Fruit fly (Drosophila melanogaster) S2 (cell line): ENCODE data around the gene shams.

Experiments used
- CG8478 ChIP-seq: fragments of >200 bp; optimal IDR thresholded peaks from 2 replicates; lab custom pipeline; 2018
- CTCF ChIP-seq, 2 experiments: fragments of >200 bp; optimal IDR thresholded peaks; 2 replicates each; lab custom pipeline; 2018

shams gene

dm6 chr3R:25039028-25039476 is 35.4 kb downstream of the shams start, which contains the start of the genes Ythdf and bai:
Gene Ythdf (minus strand): TSS chr3R:25039249.
Gene bai (plus strand): TSS chr3R:25039374.
- TF ChIP-seq CTCF (optimal IDR thresholded peaks at IDR 0.05; lab: Kevin White, UChicago) (no peak), CG8478 (lab: Kevin White, UChicago) (no peak)

- TF ChIP-seq CTCF (optimal IDR thresholded peaks at IDR 0.05; lab: Kevin White, UChicago) (no peak), CG8478 (lab: Kevin White, UChicago) (no peak)
Measured at dm6 chr3R:25036644-25037043, 37.8 kb downstream of the shams start, which contains the start of gene CG31115. Gene CG31115 (plus strand): TSS chr3R:25036944.

DNA sequence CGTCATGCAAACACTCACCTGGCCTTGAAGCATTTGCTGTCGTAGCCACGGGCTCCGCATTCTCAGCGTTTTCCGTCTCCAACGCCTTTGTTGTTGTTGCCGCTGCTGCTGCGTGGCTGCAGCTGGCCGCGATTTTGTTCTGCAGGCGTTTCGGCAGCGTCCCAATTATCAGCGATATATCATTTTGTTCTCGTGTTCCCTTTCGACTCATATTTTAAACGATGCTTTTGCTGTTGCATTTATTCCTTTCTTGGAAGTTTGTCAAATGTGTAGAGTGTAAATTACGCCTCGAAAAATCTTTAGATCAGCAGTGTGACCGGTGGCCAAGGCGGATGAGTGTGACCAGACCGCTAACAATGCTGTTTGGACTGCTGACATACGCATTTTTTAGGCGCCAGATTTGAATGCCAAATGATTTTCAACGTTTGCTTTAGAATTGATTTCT is 41.2 kb downstream of the shams start, which contains the start of gene Smg6:
Gene Smg6, minus strand, starts transcription at position 324 of the 445 bp plus-strand sequence.
- TF ChIP-seq CG8478 (lab: Kevin White, UChicago): no peak
- TF ChIP-seq CTCF (optimal IDR thresholded peaks at IDR 0.05; lab: Kevin White, UChicago): peak in 1 of 2 experiments; percentile 18

- TF ChIP-seq CTCF (optimal IDR thresholded peaks at IDR 0.05; lab: Kevin White, UChicago) (no peak), CG8478 (lab: Kevin White, UChicago) (no peak)
Measured at dm6 chr3R:25032686-25033085, 41.7 kb downstream of the shams start.

dm6 chr3R:25027281-25028219 is 46.9 kb downstream of the shams start:
- TF ChIP-seq CTCF (optimal IDR thresholded peaks at IDR 0.05; lab: Kevin White, UChicago) (no peak), CG8478 (lab: Kevin White, UChicago) (no peak)

dm6 chr3R:25024895-25025557 is 49.4 kb downstream of the shams start, which contains the start of the genes EMC6 and Hr96:
Gene EMC6 (minus strand): TSS chr3R:25025017.
Gene Hr96 (plus strand): TSS chr3R:25025235.
- TF ChIP-seq CG8478 (lab: Kevin White, UChicago) (no peak), CTCF (optimal IDR thresholded peaks at IDR 0.05; lab: Kevin White, UChicago) (no peak)

- TF ChIP-seq CG8478 (lab: Kevin White, UChicago) (no peak), CTCF (optimal IDR thresholded peaks at IDR 0.05; lab: Kevin White, UChicago) (no peak)
Measured at dm6 chr3R:25023056-25023455, 51.4 kb downstream of the shams start, which contains the start of gene beta4GalT7. Gene beta4GalT7 (plus strand): TSS chr3R:25023256.
